Worm (Caenorhabditis elegans) whole organism, L4/young adult: ENCODE results near the gene ZK813.1.

Experiments used
- W03F9.2 ChIP-seq: fragments of 150-350 bp; optimal IDR thresholded peaks from 2 replicates; lab custom pipeline; 2014; ENCODE audit warnings: missing biosample characterization, missing genetic modification characterization
- dao-5 ChIP-seq: sonication (generic microtip); optimal IDR thresholded peaks from 2 replicates; lab custom pipeline; 2016; ENCODE audit warnings: missing genotype, missing genetic modification characterization, moderate library complexity, missing compliant biosample characterization
- him-1 ChIP-seq: sonication (generic microtip); optimal IDR thresholded peaks from 2 replicates; lab custom pipeline; 2016; ENCODE audit warnings: missing genotype, missing genetic modification reagents, missing genetic modification characterization, missing compliant biosample characterization

DNA sequence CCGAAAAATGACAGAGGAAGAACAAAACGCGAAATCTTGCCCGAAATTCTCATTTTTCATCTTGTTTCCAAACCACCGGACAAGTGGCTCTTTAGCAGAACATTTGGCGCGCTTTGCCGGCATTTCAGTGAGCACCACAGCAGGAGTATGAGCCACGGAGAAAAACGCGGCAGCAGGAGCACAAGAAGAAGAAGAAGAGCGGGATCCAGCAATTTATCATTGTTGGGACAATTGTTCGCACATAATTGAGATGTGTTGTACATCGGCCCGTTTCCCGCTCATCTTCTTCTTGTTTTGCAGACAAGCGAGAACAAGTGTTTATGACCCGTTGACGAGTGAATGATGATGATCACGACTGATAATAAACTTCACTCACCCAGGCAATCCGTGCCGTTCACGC is 9.4 kb downstream of the ZK813.1 start:
- TF ChIP-seq W03F9.2 (no peak), him-1 (tag; lab: Kevin White, UChicago) (no peak), dao-5 (tag; lab: Kevin White, UChicago) (no peak)
